Fruit fly (Drosophila melanogaster): ENCODE data around the gene CG43373.

Gene CG43373

dm6 chr3L:16566700-16567221 is 23.6 kb upstream of the CG43373 start, which contains the start of gene UQCR-6.4L:
Gene UQCR-6.4L (plus strand): TSS chr3L:16566750.
- TF ChIP-seq noc (tag; optimal IDR thresholded peaks at IDR 0.05) = no peak

dm6 chr3L:16566093-16566492 is 22.9 kb upstream of the CG43373 start:
- TF ChIP-seq noc (tag; optimal IDR thresholded peaks at IDR 0.05) = no peak

- TF ChIP-seq noc (tag; optimal IDR thresholded peaks at IDR 0.05) = no peak
Observed at dm6 chr3L:16563361-16563760, 20.2 kb upstream of the CG43373 start.

- no peak for TF ChIP-seq noc (tag; optimal IDR thresholded peaks at IDR 0.05)
Observed at dm6 chr3L:16556523-16556922, 13.4 kb upstream of the CG43373 start, which contains the start of gene CG4229. Gene CG4229 (plus strand): TSS chr3L:16556823.

dm6 chr3L:16546159-16546558 is 3.0 kb upstream of the CG43373 start:
- no peak for TF ChIP-seq noc (tag; optimal IDR thresholded peaks at IDR 0.05)

- TF ChIP-seq noc (tag; optimal IDR thresholded peaks at IDR 0.05) = no peak
Observed at dm6 chr3L:16545511-16545910, 2.3 kb upstream of the CG43373 start, which contains the start of gene CG13033. Gene CG13033 (minus strand): TSS chr3L:16545628.

dm6 chr3L:16544220-16544619 is 1.1 kb upstream of the CG43373 start:
- no peak for TF ChIP-seq noc (tag; optimal IDR thresholded peaks at IDR 0.05)

- TF ChIP-seq noc (tag; optimal IDR thresholded peaks at IDR 0.05) = peak; percentile 60
Observed at dm6 chr3L:16533932-16534331, 9.2 kb downstream of the CG43373 start.

- TF ChIP-seq noc (tag; optimal IDR thresholded peaks at IDR 0.05) = no peak
Observed at dm6 chr3L:16497198-16497701, 45.9 kb downstream of the CG43373 start, which contains the start of gene st. Gene st (plus strand): TSS chr3L:16497651.

dm6 chr3L:16495989-16496797 is 47.0 kb downstream of the CG43373 start, which contains the start of gene CG42514:
Gene CG42514 (minus strand): TSS chr3L:16496236.
- TF ChIP-seq noc (tag; optimal IDR thresholded peaks at IDR 0.05) = peak; percentile 3

- no peak for TF ChIP-seq noc (tag; optimal IDR thresholded peaks at IDR 0.05)
Observed at dm6 chr3L:16495235-16495634, 47.9 kb downstream of the CG43373 start.

dm6 chr3L:16494651-16495074 is 48.5 kb downstream of the CG43373 start:
- no peak for TF ChIP-seq noc (tag; optimal IDR thresholded peaks at IDR 0.05)

- no peak for TF ChIP-seq noc (tag; optimal IDR thresholded peaks at IDR 0.05)
Observed at dm6 chr3L:16493717-16494116, 49.5 kb downstream of the CG43373 start.

dm6 chr3L:16491006-16491605 is 52.1 kb downstream of the CG43373 start:
- no peak for TF ChIP-seq noc (tag; optimal IDR thresholded peaks at IDR 0.05)

dm6 chr3L:16490583-16490880 is 52.6 kb downstream of the CG43373 start:
- no peak for TF ChIP-seq noc (tag; optimal IDR thresholded peaks at IDR 0.05)

- no peak for TF ChIP-seq noc (tag; optimal IDR thresholded peaks at IDR 0.05)
Observed at dm6 chr3L:16489822-16490582, 53.2 kb downstream of the CG43373 start.

Data from whole organism, larva.